Worm (Caenorhabditis elegans): ENCODE measurements around the gene Y105C5A.15.
"Not testable (repeated sequence)": the region's sequence is repeated elsewhere in the genome, so short reads cannot be mapped to it uniquely, and the experiment has no call there.

The Y105C5A.15 gene

DNA sequence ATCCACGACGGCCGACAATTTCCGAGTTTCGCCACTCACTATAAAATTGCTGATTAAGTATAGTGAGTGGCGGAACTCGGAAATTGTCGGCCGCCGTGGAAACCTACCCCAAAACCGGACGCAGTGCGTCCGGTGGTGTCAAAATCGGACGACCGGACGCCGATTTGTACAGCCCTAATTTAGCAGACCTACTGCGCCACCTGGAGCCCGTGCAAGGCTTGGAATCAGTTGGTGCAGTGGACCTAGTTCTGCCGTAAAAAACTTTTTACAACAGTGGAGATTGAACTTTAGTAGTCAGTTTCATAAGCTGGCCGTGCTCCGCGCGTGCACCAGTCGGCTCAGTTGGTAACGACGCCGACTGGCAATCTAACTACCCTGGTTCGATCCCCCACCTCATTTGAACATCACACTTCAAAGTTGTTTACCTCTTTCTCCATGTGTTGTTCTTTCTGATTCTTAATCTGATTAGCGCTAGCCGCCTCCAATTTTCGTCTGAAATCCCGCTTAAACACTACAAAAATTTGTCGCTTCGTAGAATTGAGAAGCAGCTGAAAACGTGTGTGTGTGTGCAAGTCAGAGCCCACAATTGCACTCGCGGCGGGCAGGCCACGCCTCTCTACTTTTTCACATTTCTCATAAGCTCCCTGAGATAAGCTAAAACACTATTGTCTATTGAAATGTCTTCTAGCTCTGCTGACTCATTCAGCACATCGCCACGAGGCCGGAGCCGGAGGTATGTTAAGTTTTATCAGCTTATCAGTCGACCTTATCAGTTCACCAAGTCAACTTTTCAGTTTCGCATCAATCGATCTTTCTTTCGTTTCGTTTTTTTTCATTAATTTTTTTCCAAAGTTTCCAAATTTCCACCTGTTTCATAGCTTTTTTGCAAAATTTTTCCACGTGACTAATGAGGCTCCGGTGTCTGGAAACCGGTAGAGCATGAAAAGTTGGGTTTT is at the start of gene Y105C5A.15:
Gene Y105C5A.15 (plus strand): TSS at position 678 of the 956 bp plus-strand sequence.
- TF ChIP-seq him-1 (tag; optimal IDR thresholded peaks at IDR 0.05) (no peak), dao-5 (tag; optimal IDR thresholded peaks at IDR 0.05) (no peak), W03F9.2 (tag; optimal IDR thresholded peaks at IDR 0.05) (no peak)

DNA sequence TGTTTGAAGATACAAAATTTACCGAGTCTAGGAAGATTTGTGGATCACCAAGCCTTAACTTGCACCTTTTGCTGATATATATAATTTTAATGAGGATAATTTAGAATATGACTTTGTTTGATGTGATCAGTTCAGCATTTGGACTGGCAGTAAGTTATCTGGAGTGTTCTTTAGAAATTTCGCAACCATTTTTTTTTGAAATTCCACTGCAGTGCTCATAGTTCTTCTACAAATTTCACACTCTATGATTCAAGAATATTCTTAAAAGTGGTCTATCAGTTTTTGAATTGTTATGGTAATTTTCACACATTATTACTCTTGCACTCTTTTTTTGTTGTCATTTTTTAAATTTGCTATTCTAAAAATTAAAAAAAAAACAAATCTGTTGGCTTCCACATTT is 49.8 kb upstream of the Y105C5A.15 start:
- TF ChIP-seq W03F9.2 (tag; optimal IDR thresholded peaks at IDR 0.05): no peak

DNA sequence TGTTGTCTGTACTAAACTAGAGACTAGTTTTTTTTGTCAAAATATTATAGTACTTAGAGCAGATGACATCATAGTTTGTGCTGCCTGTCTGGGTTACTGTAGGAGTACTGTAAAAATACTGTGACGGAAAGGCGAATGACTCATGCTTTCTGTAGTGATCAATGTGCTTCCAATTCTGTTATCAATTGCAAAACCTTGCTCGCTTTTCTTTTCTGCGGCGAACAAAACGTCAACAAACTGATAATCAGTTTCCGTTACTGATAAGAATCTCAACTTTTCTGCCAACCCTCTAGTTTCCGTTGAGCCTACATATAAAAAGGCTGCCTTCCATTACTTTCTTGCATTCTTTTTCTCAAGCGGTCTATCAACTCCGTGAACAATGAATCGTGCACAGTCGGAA is 48.1 kb upstream of the Y105C5A.15 start, which contains the start of gene Y105C5A.13:
Gene Y105C5A.13 (plus strand): TSS at position 380 of the 400 bp plus-strand sequence.
- no peak for TF ChIP-seq dao-5 (tag; optimal IDR thresholded peaks at IDR 0.05)

DNA sequence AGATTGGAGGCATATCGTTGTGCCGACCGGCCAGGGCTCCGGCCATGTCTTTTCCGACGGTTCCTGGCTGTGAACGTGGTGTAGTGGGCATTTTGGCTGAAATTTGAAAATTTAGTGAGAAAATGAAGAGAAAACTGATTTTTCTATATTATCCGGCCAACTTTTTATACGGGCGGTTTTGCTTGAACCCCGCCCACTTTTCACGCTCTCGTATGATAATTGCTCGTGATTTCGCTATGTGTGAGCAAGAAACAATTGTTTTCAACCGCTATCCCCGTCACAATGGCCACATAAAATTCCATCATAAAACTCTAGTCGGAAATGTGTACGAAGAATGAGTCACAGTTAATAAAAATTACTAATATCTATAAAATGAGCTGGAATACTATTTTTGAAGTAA is 47.3 kb upstream of the Y105C5A.15 start, which contains the start of gene Y105C5A.12:
Gene Y105C5A.12 (minus strand): TSS at position 101 of the 400 bp plus-strand sequence.
- not testable (repeated sequence) for TF ChIP-seq W03F9.2, him-1, dao-5 (tag; optimal IDR thresholded peaks at IDR 0.05)

DNA sequence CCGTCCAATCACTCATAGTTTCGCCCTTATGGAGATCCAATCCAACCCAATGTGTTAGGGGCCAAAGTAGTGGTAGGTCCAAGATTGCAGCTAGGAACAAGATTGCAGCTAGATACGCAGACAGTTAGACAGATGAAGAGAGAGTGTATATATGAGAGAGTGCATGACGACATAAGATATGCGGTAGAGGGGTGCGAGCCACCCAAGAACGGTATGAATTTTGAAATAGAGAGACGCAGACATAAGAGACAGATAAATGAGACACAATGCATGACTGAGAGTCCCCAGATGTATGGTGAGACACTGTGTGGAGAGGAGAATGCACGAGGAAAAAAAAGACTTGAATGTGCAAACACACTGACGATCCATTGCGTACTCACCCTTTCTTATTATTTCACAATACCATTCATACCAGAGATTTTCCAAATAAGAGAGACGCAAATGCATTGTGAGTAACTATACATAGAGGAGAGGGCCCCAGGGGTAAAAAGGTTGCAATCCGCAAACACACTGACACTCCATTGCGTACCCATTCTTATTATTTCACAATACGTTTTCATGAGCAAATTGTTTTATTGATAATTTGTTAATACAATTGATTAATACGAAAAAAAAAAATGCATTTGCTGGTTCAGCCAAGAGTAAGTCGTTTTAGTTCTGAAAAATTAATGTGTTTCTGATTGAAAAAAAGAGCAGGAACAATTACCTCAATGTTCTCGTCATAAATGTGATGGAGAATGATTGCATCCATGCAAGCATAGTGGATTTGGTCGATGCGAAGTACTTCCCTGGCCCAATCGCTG is 42.4 kb upstream of the Y105C5A.15 start, which contains the start of the genes Y105C5A.1268 and Y105C5A.1272:
Gene Y105C5A.1268 (minus strand): TSS at position 51 of the 803 bp plus-strand sequence.
Gene Y105C5A.1272 (plus strand): TSS at position 575 of the 803 bp plus-strand sequence.
- TF ChIP-seq him-1 (tag; optimal IDR thresholded peaks at IDR 0.05): peak; percentile 65

DNA sequence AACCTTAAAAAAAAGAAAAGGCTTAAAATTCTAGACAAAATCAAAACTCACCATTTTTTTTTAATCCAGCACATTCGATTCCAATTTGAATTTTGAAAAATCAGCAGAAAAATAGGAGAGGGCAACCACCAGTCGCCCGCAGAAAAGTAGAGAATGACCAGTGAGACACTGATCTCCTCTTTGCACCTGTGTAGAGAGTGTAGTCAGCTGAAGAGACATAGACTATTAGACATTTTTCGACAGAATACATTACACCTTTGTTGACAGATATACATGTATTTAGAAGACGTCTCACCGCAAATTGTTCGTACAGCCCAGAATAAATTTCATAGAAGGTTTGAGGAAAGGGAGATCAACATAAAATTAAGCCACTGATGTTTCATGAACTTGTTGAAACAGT is 40.8 kb upstream of the Y105C5A.15 start:
- TF ChIP-seq dao-5 (tag; optimal IDR thresholded peaks at IDR 0.05) (no peak), W03F9.2 (tag; optimal IDR thresholded peaks at IDR 0.05) (no peak), him-1 (tag; optimal IDR thresholded peaks at IDR 0.05) (no peak)

DNA sequence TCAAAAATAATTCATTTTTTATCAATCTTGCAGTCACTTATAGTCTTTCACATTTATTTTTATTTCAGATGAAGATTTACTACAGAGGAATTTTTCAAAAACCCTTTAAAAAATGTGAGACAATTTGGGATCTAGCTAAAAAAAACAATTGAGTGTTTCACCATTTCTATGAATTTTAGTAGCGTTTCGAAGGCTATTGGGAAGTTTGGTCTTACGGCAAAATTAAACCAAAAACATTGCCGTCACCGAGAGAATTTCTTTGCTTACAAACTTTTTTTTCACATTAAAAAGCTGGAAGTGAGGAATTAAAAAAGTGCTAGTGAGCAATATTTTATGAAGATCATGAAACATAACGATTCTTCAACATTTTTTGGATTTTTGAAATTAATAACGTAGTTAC is 30.6 kb upstream of the Y105C5A.15 start:
- no peak for TF ChIP-seq dao-5 (tag; optimal IDR thresholded peaks at IDR 0.05)
- TF ChIP-seq him-1 (tag; optimal IDR thresholded peaks at IDR 0.05): no peak

DNA sequence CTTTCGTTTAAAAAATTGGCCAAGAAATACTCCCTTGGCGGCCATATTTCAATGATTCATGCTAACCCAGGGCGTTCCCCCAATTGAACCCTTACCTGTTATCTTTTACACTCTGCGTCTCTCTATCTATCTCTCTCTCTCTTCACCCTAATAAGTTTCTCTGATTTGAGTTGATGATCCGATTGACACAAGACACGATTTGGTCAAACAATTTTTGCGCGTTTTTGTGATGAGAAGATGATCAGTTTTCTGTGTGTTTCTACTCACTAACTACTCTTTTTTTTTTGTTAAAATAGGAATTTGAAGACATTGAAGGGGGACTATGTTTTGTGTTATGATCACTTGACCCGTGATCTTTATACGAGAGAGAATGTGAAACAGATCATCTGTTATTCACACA is 16.0 kb upstream of the Y105C5A.15 start:
- TF ChIP-seq dao-5 (tag; optimal IDR thresholded peaks at IDR 0.05) (no peak), W03F9.2 (tag; optimal IDR thresholded peaks at IDR 0.05) (no peak), him-1 (tag; optimal IDR thresholded peaks at IDR 0.05) (no peak)

DNA sequence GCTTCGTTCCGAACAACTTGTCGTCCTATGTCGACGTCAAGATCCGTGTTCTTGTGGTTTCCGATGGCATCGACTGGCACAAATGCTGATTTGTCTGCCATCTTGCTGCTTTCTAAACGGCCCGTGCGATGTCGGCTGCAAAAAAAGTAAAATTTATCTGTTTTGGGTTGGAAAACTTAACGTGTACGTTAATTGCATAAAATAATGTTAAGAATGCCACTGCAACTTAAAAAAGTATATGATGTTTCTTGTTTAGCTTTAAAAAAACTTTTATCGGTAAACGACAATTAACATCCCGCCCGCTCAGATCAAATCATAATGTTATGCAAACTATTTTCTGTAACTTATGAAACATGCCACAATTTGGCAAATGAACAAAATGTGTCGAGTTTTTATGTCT is 7.6 kb upstream of the Y105C5A.15 start, which contains the start of gene Y105C5A.26:
Gene Y105C5A.26 (minus strand): TSS at position 101 of the 400 bp plus-strand sequence.
- TF ChIP-seq him-1, dao-5, W03F9.2 (tag; optimal IDR thresholded peaks at IDR 0.05): not testable (repeated sequence)

DNA sequence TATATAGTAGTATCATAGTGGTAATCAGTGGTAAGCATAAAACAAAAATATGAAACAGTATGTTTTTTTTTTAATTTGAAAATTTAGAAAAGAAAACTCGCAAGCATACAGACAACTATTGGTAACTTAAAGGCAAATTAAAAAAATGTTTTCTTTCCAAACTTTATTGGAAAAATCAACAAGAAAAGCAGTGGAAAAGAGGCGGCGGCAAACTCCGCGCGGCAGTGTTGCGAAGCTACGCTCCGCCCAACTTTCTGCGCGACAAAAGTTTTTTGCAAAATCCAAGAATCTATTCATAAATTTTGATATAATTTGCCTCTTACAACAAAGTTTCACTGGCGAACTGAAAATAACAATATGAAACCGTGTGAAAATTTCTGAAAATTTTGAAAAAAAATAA is 4.5 kb upstream of the Y105C5A.15 start:
- TF ChIP-seq dao-5 (tag; optimal IDR thresholded peaks at IDR 0.05) (no peak), W03F9.2 (tag; optimal IDR thresholded peaks at IDR 0.05) (no peak), him-1 (tag; optimal IDR thresholded peaks at IDR 0.05) (no peak)

DNA sequence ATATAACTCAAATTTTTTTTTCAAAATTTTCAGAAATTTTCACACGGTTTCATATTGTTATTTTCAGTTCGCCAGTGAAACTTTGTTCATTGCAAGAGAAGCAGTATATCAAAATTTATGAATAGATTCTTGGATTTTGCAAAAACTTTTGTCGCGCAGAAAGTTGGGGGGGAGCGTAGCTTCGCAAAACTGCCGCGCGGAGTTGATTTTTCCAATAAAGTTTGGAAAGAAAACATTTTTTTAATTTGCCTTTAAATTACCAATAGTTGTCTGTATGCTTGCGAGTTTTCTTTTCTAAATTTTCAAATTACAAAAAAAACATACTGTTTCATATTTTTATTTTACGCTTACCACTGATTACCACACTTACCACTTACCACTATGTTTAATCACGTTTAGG is 2.8 kb upstream of the Y105C5A.15 start:
- TF ChIP-seq him-1 (tag; optimal IDR thresholded peaks at IDR 0.05) (no peak), dao-5 (tag; optimal IDR thresholded peaks at IDR 0.05) (no peak), W03F9.2 (tag; optimal IDR thresholded peaks at IDR 0.05) (no peak)

DNA sequence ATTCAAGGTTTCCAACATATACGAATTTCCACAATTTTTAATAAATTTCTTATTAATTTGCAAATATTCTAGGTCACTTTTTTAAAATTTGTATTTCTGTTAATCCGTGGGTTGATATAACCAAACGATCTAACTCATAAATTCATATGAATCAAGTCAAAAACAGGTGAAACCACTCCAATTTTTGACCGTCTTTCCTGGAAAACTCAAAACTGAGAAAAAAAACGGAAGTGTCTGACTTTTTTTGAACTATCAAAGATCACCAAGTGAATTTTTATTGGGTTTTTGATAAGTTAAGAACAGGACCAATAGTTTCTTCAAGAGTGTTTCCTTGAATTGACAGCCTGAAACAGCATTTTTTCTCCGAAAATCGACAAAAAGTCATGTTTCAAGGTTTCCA is 1.2 kb upstream of the Y105C5A.15 start:
- TF ChIP-seq W03F9.2 (tag; optimal IDR thresholded peaks at IDR 0.05): no peak
- TF ChIP-seq him-1 (tag; optimal IDR thresholded peaks at IDR 0.05): no peak
- TF ChIP-seq dao-5 (tag; optimal IDR thresholded peaks at IDR 0.05): no peak

DNA sequence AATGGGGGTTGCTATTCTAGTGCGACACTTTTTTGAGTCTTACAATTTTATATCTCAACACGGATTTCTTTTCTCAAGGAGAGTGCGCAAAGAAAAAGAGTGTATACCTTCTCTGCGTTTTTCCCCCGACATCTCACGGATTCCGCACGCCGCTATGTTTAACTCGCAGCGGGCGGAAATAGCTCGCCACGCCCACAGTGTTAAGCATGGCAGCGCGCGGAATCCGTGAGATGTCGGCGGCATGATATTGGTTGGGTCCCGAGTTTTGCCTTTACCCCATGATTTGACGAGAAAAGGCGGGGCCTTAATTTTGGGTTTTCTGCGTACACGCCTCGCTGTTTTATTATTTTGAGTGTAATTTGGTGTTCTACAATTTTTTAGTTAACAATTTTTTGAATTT is 2.8 kb downstream of the Y105C5A.15 start:
- TF ChIP-seq him-1 (tag; optimal IDR thresholded peaks at IDR 0.05) (no peak), W03F9.2 (tag; optimal IDR thresholded peaks at IDR 0.05) (no peak), dao-5 (tag; optimal IDR thresholded peaks at IDR 0.05) (no peak)

DNA sequence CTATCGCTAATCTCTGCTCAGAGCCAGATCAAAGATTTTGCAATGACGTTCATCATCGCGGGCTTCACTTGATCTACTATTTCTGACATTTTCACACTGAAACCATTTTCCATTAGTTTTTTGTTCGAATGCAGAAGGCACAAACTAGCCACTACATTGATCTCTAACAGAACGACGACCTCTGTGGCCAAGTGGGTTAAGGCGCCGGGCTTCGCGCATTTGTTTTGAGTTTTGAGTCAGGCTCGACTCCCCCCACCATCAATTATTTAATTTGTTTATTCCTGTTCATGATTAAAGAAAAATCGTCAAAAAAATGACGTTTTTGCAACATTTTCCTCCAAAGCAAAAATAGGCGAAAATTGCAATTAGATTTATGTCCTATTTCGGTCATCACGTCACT is 4.3 kb downstream of the Y105C5A.15 start:
- TF ChIP-seq dao-5 (tag; optimal IDR thresholded peaks at IDR 0.05): peak; percentile 14
- TF ChIP-seq W03F9.2 (tag; optimal IDR thresholded peaks at IDR 0.05): no peak
- peak; percentile 48 for TF ChIP-seq him-1 (tag; optimal IDR thresholded peaks at IDR 0.05)
